Worm (Caenorhabditis elegans) whole organism, L2 larva: ENCODE results near the gene cpr-2.

Experiments used
- C34F6.9 ChIP-seq: fragments of 150-350 bp; optimal IDR thresholded peaks from 2 replicates; lab custom pipeline; 2014; ENCODE audit warnings: missing biosample characterization, missing genetic modification characterization
- F13H6.1 ChIP-seq: sonication (generic microtip); optimal IDR thresholded peaks from 2 replicates; lab custom pipeline; 2016; ENCODE audit warnings: missing genetic modification characterization, missing compliant biosample characterization
- R02D3.7 ChIP-seq: fragments of 150-350 bp; optimal IDR thresholded peaks from 2 replicates; lab custom pipeline; 2014; ENCODE audit warnings: missing biosample characterization, missing genetic modification characterization
- Y55F3AM.14 ChIP-seq: fragments of 200-800 bp; sonication (Bioruptor generic); optimal IDR thresholded peaks from 2 replicates; lab custom pipeline; 2018; ENCODE audit warnings: mild to moderate bottlenecking, missing genetic modification characterization, missing compliant biosample characterization
- ZK546.5 ChIP-seq: sonication (generic microtip); optimal IDR thresholded peaks from 2 replicates; lab custom pipeline; 2017; ENCODE audit warnings: missing biosample characterization, missing genetic modification characterization
- alr-1 ChIP-seq: fragments of 150-350 bp; optimal IDR thresholded peaks from 2 replicates; lab custom pipeline; 2014; ENCODE audit warnings: missing biosample characterization, missing genetic modification characterization
- ama-1 ChIP-seq: fragments of 150-350 bp; optimal IDR thresholded peaks from 2 replicates; lab custom pipeline; 2018; ENCODE audit warnings: inconsistent platforms
- blmp-1 ChIP-seq: sonication (generic microtip); optimal IDR thresholded peaks from 2 replicates; lab custom pipeline; 2017; ENCODE audit warnings: missing genetic modification characterization, mild to moderate bottlenecking, missing compliant biosample characterization, antibody characterized with exemption, moderate library complexity; ENCODE audit not compliant: insufficient read depth
- ceh-16 ChIP-seq: fragments of 150-350 bp; optimal IDR thresholded peaks from 2 replicates; lab custom pipeline; 2014; ENCODE audit warnings: missing biosample characterization, missing genetic modification characterization
- crh-2 ChIP-seq: sonication (generic microtip); optimal IDR thresholded peaks from 2 replicates; lab custom pipeline; 2017; ENCODE audit warnings: missing biosample characterization, missing genetic modification characterization
- egl-27 ChIP-seq: sonication (generic microtip); optimal IDR thresholded peaks from 3 replicates; lab custom pipeline; 2017; ENCODE audit warnings: missing biosample characterization, missing genetic modification reagents, missing genetic modification characterization
- elt-1 ChIP-seq: fragments of 150-350 bp; optimal IDR thresholded peaks from 2 replicates; lab custom pipeline; 2014; ENCODE audit warnings: missing biosample characterization, missing genetic modification characterization
- elt-3 ChIP-seq: sonication (generic microtip); optimal IDR thresholded peaks from 2 replicates; lab custom pipeline; 2017; ENCODE audit warnings: missing biosample characterization, missing genetic modification characterization
- fos-1 ChIP-seq: fragments of 150-350 bp; optimal IDR thresholded peaks from 2 replicates; lab custom pipeline; 2014; ENCODE audit warnings: missing biosample characterization, missing genetic modification characterization
- gmeb-1 ChIP-seq: fragments of 150-350 bp; optimal IDR thresholded peaks from 2 replicates; lab custom pipeline; 2014; ENCODE audit warnings: missing biosample characterization, missing genetic modification characterization
- lin-11 ChIP-seq: fragments of 150-350 bp; sonication (generic microtip); optimal IDR thresholded peaks from 2 replicates; lab custom pipeline; 2014; ENCODE audit warnings: missing biosample characterization, missing genetic modification characterization, inconsistent platforms, mixed read lengths
- lin-13 ChIP-seq: fragments of 150-350 bp; optimal IDR thresholded peaks from 2 replicates; lab custom pipeline; 2014; ENCODE audit warnings: missing biosample characterization, missing genetic modification reagents, missing genetic modification characterization
- lin-39 ChIP-seq: fragments of 150-350 bp; optimal IDR thresholded peaks from 2 replicates; lab custom pipeline; 2014; ENCODE audit warnings: missing biosample characterization, missing genetic modification reagents, missing genetic modification characterization
- lsy-2 ChIP-seq, 2 experiments: fragments of 150-350 bp in 1 of 2; sonication (generic microtip) in 1 of 2; optimal IDR thresholded peaks; 2 replicates each; lab custom pipeline; 2014 to 2017; ENCODE audit warnings: missing biosample characterization in 2 of 2, missing genetic modification characterization in 2 of 2
- mab-5 ChIP-seq: fragments of 150-350 bp; optimal IDR thresholded peaks from 2 replicates; lab custom pipeline; 2014; ENCODE audit warnings: missing biosample characterization, missing genetic modification characterization
- mbf-1 ChIP-seq: sonication (generic microtip); optimal IDR thresholded peaks from 2 replicates; lab custom pipeline; 2017; ENCODE audit warnings: missing biosample characterization, missing genetic modification characterization
- mdl-1 ChIP-seq, 2 experiments: fragments of 150-350 bp in 1 of 2; sonication (generic microtip) in 1 of 2; optimal IDR thresholded peaks; 2 replicates each; lab custom pipeline; 2017; ENCODE audit warnings: missing biosample characterization in 2 of 2, missing genetic modification characterization in 2 of 2
- nhr-11 ChIP-seq: fragments of 150-350 bp; optimal IDR thresholded peaks from 2 replicates; lab custom pipeline; 2014; ENCODE audit warnings: missing biosample characterization, missing genetic modification characterization
- nhr-12 ChIP-seq: fragments of 150-350 bp; optimal IDR thresholded peaks from 2 replicates; lab custom pipeline; 2014; ENCODE audit warnings: missing biosample characterization, missing genetic modification characterization
- nhr-129 ChIP-seq: fragments of 150-350 bp; optimal IDR thresholded peaks from 2 replicates; lab custom pipeline; 2014; ENCODE audit warnings: missing biosample characterization, missing genetic modification characterization
- nhr-21 ChIP-seq: fragments of 150-350 bp; optimal IDR thresholded peaks from 2 replicates; lab custom pipeline; 2014; ENCODE audit warnings: missing biosample characterization, missing genetic modification characterization
- nhr-23 ChIP-seq: fragments of 150-350 bp; optimal IDR thresholded peaks from 2 replicates; lab custom pipeline; 2014; ENCODE audit warnings: missing biosample characterization, missing genetic modification reagents, missing genetic modification characterization
- nhr-237 ChIP-seq: fragments of 150-350 bp; optimal IDR thresholded peaks from 2 replicates; lab custom pipeline; 2014; ENCODE audit warnings: missing biosample characterization, missing genetic modification characterization
- nhr-25 ChIP-seq: fragments of 150-350 bp; sonication (generic microtip); optimal IDR thresholded peaks from 3 replicates; lab custom pipeline; 2014; ENCODE audit warnings: missing biosample characterization, missing genetic modification characterization
- nhr-6 ChIP-seq: fragments of 150-350 bp; optimal IDR thresholded peaks from 2 replicates; lab custom pipeline; 2014; ENCODE audit warnings: missing biosample characterization, missing genetic modification characterization
- peb-1 ChIP-seq: fragments of 150-350 bp; optimal IDR thresholded peaks from 2 replicates; lab custom pipeline; 2014; ENCODE audit warnings: missing biosample characterization, missing genetic modification characterization
- sem-4 ChIP-seq: fragments of 150-350 bp; optimal IDR thresholded peaks from 2 replicates; lab custom pipeline; 2014; ENCODE audit warnings: missing biosample characterization, missing genetic modification reagents, missing genetic modification characterization
- skn-1 ChIP-seq: sonication (generic microtip); optimal IDR thresholded peaks from 2 replicates; lab custom pipeline; 2017; ENCODE audit warnings: missing biosample characterization, missing genetic modification characterization
- sma-3 ChIP-seq: sonication (generic microtip); optimal IDR thresholded peaks from 2 replicates; lab custom pipeline; 2016; ENCODE audit warnings: missing genetic modification reagents, missing genetic modification characterization, missing compliant biosample characterization
- sma-9 ChIP-seq, 2 experiments: fragments of 150-350 bp in 1 of 2; sonication (generic microtip) in 1 of 2; optimal IDR thresholded peaks; 2 replicates each; lab custom pipeline; 2014 to 2016; ENCODE audit warnings: missing genetic modification characterization in 2 of 2, mild to moderate bottlenecking in 1 of 2, missing biosample characterization in 1 of 2, missing compliant biosample characterization in 1 of 2, missing genetic modification reagents in 1 of 2, moderate library complexity in 1 of 2
- snpc-4 ChIP-seq: fragments of 150-350 bp; optimal IDR thresholded peaks from 2 replicates; lab custom pipeline; 2014; ENCODE audit warnings: missing biosample characterization, missing genetic modification characterization
- unc-39 ChIP-seq: fragments of 150-350 bp; optimal IDR thresholded peaks from 2 replicates; lab custom pipeline; 2014; ENCODE audit warnings: missing biosample characterization, missing genetic modification characterization
- unc-55 ChIP-seq: fragments of 150-350 bp; sonication (generic microtip); optimal IDR thresholded peaks from 3 replicates; lab custom pipeline; 2014; ENCODE audit warnings: missing biosample characterization, missing genetic modification reagents, missing genetic modification characterization
- zag-1 ChIP-seq: fragments of 150-350 bp; optimal IDR thresholded peaks from 2 replicates; lab custom pipeline; 2014; ENCODE audit warnings: missing biosample characterization, missing genetic modification characterization
- ztf-1 ChIP-seq: fragments of 200-800 bp; sonication (Bioruptor generic); conservative IDR thresholded peaks from 2 replicates; pipeline ENCODE4 v1.3.6; 2022; ENCODE audit warnings: missing genetic modification characterization, missing compliant biosample characterization
- ztf-11 ChIP-seq: sonication (generic microtip); optimal IDR thresholded peaks from 2 replicates; lab custom pipeline; 2017; ENCODE audit warnings: missing biosample characterization, missing genetic modification characterization
- ztf-4 ChIP-seq: fragments of 150-350 bp; optimal IDR thresholded peaks from 2 replicates; lab custom pipeline; 2014; ENCODE audit warnings: missing biosample characterization, missing genetic modification characterization

The cpr-2 gene

ce11 chrV:16552929-16553328 lies 19.0 kb upstream of the cpr-2 start, which contains the start of gene Y32B12B.4:
Gene Y32B12B.4 (plus strand): TSS chrV:16553327.
- TF ChIP-seq crh-2: no peak
- TF ChIP-seq, all 48 proteins: peak for 0

ce11 chrV:16550680-16551079 lies 16.8 kb upstream of the cpr-2 start, which contains the start of gene srbc-65:
Gene srbc-65 (plus strand): TSS chrV:16550980.
- TF ChIP-seq lin-13 (GFP tag; lab: Kevin White, UChicago) (no peak), gmeb-1 (no peak), unc-55 (GFP tag; lab: Kevin White, UChicago) (no peak), ceh-16 (tag; lab: Kevin White, UChicago) (no peak), R02D3.7 (tag; lab: Kevin White, UChicago) (no peak), nhr-237 (tag; lab: Kevin White, UChicago) (no peak), elt-3 (tag; lab: Kevin White, UChicago) (no peak), Y55F3AM.14 (GFP tag; lab: Kevin White, UChicago) (no peak), elt-1 (tag; lab: Kevin White, UChicago) (no peak), ZK546.5 (no peak), zag-1 (tag; lab: Kevin White, UChicago) (no peak), unc-39 (tag; lab: Kevin White, UChicago) (no peak), peb-1 (tag; lab: Kevin White, UChicago) (no peak)

ce11 chrV:16540657-16541056 lies 6.8 kb upstream of the cpr-2 start:
- no peak for TF ChIP-seq nhr-6 (tag; lab: Kevin White, UChicago)
- no peak for TF ChIP-seq lin-11
- TF ChIP-seq alr-1 (tag; lab: Kevin White, UChicago): no peak
- TF ChIP-seq sma-9 (GFP tag; optimal IDR thresholded peaks at IDR 0.05; lab: Kevin White, UChicago): no peak
- no peak for TF ChIP-seq sma-9 (tag; optimal IDR thresholded peaks at IDR 0.05; lab: Kevin White, UChicago)
- TF ChIP-seq ama-1: no peak

- no peak for TF ChIP-seq mbf-1
- TF ChIP-seq peb-1 (tag; lab: Kevin White, UChicago): no peak
- TF ChIP-seq mdl-1 (tag; optimal IDR thresholded peaks at IDR 0.05; lab: Kevin White, UChicago): no peak
- no peak for TF ChIP-seq lin-11
- TF ChIP-seq ztf-11 (tag; lab: Kevin White, UChicago): no peak
- no peak for TF ChIP-seq fos-1 (tag; lab: Kevin White, UChicago)
Observed at ce11 chrV:16539666-16540065, 5.8 kb upstream of the cpr-2 start.

ce11 chrV:16537908-16538446 lies 4.1 kb upstream of the cpr-2 start, which contains the start of gene Y32B12B.2:
Gene Y32B12B.2 (plus strand): TSS chrV:16538396.
- TF ChIP-seq C34F6.9 (tag; lab: Kevin White, UChicago): peak; percentile 44
- TF ChIP-seq lin-39 (tag; lab: Kevin White, UChicago): no peak
- TF ChIP-seq alr-1 (tag; lab: Kevin White, UChicago): no peak
- TF ChIP-seq ama-1: no peak
- peak in 1 of 2 experiments; percentile 36 for TF ChIP-seq mdl-1 (tag; optimal IDR thresholded peaks at IDR 0.05; lab: Kevin White, UChicago)
- peak; percentile 80 for TF ChIP-seq unc-55 (GFP tag; lab: Kevin White, UChicago)
- TF ChIP-seq nhr-11 (tag; lab: Kevin White, UChicago): no peak
- no peak for TF ChIP-seq fos-1 (tag; lab: Kevin White, UChicago)
- TF ChIP-seq lsy-2 (tag; optimal IDR thresholded peaks at IDR 0.05; lab: Kevin White, UChicago): peak; percentile 90 to 97
- peak; percentile 3 for TF ChIP-seq nhr-129 (tag; lab: Kevin White, UChicago)
- TF ChIP-seq mbf-1: no peak
- peak; percentile 12 for TF ChIP-seq sma-3 (GFP tag; lab: Kevin White, UChicago)
- TF ChIP-seq peb-1 (tag; lab: Kevin White, UChicago): no peak
- no peak for TF ChIP-seq nhr-21 (tag; lab: Kevin White, UChicago)
- TF ChIP-seq zag-1 (tag; lab: Kevin White, UChicago): no peak
- no peak for TF ChIP-seq mab-5 (tag; lab: Kevin White, UChicago)
- no peak for TF ChIP-seq crh-2
- TF ChIP-seq Y55F3AM.14 (GFP tag; lab: Kevin White, UChicago): no peak
- no peak for TF ChIP-seq ceh-16 (tag; lab: Kevin White, UChicago)
- no peak for TF ChIP-seq lin-11
- TF ChIP-seq nhr-12 (tag; lab: Kevin White, UChicago): no peak
- no peak for TF ChIP-seq sma-9 (GFP tag; optimal IDR thresholded peaks at IDR 0.05; lab: Kevin White, UChicago)
- TF ChIP-seq sma-9 (tag; optimal IDR thresholded peaks at IDR 0.05; lab: Kevin White, UChicago): no peak
- TF ChIP-seq blmp-1 (tag; lab: Kevin White, UChicago): no peak
- TF ChIP-seq elt-1 (tag; lab: Kevin White, UChicago): no peak
- no peak for TF ChIP-seq lin-13 (GFP tag; lab: Kevin White, UChicago)
- TF ChIP-seq nhr-23 (tag; lab: Kevin White, UChicago): no peak
- TF ChIP-seq egl-27 (tag; lab: Kevin White, UChicago): no peak
- TF ChIP-seq snpc-4 (tag; lab: Kevin White, UChicago): no peak
- TF ChIP-seq ZK546.5: no peak
- no peak for TF ChIP-seq skn-1
- TF ChIP-seq sem-4: no peak
- TF ChIP-seq nhr-25 (tag; lab: Kevin White, UChicago): no peak
- no peak for TF ChIP-seq ztf-4 (tag; lab: Kevin White, UChicago)
- TF ChIP-seq F13H6.1 (tag; lab: Kevin White, UChicago): no peak
- TF ChIP-seq ztf-11 (tag; lab: Kevin White, UChicago): no peak
- TF ChIP-seq ztf-1 (GFP tag; lab: Robert Waterston, UW): no peak
- TF ChIP-seq nhr-6 (tag; lab: Kevin White, UChicago): no peak
- no peak for TF ChIP-seq elt-3 (tag; lab: Kevin White, UChicago)
